Fruit fly (Drosophila melanogaster): ENCODE measurements around the gene ppk.

Gene ppk

DNA sequence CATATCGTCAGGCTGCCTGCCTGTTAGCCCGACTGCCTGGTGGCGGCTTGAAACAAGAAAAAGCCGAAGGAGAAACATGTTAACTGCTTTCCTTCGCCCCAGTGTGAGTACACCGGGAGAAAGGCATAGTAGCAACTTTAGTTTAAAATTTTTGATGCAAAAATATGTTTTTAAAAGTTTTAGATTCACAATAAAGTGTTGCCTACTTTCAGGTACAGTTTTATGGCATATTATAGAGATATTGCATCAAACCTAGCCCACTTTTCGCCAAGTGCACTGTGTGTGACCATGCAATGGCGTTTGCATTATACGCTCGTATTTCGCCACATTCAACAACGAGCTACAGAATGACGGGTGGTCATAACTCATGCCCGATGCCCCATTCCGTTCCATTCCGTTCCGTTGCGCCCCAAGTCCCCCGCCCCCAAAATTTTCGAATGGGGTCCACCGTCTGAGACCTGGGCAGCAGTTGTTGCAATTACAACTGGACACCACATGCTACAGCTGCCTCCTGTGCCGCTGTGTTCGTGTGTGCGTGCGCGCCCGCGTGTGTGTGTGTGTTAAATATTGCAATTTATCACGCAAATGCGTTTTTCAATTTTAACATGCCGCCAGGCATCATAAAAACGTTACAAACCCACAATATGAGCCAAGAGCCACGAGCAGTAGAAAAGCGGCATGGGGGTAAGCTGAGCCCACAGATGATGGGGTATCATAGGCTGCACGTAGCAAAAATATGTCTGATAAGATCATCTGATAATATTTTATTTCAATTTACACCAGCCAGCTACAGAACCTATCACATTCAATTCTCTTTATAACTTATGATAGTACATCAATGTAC, 10.8 kb downstream of the ppk start:
- peak; percentile 60 for TF ChIP-seq Pif1B (GFP tag; optimal IDR thresholded peaks at IDR 0.05)
- TF ChIP-seq D1 (tag; optimal IDR thresholded peaks at IDR 0.05): peak; percentile 66
- TF ChIP-seq CG17806 (tag; optimal IDR thresholded peaks at IDR 0.05): peak; percentile 94
- peak; percentile 79 for TF ChIP-seq CG13204 (GFP tag; optimal IDR thresholded peaks at IDR 0.05)
- peak; percentile 90 for TF ChIP-seq rn (GFP tag; IDR thresholded peaks at IDR 0.05)
- peak; percentile 97 for TF ChIP-seq CG4496 (GFP tag; IDR thresholded peaks at IDR 0.05)
- TF ChIP-seq CG10348 (GFP tag; IDR thresholded peaks at IDR 0.05): no peak; the same call in 1 of the 2 replicates
- peak; percentile 98 for TF ChIP-seq Pif1A (GFP tag; optimal IDR thresholded peaks at IDR 0.05)
- TF ChIP-seq fd96Ca (GFP tag; IDR thresholded peaks at IDR 0.05): peak; percentile 98
- TF ChIP-seq CG8301 (tag; optimal IDR thresholded peaks at IDR 0.05): peak; percentile 96
- TF ChIP-seq Ets98B (GFP tag; IDR thresholded peaks at IDR 0.05): peak; percentile 97
- peak; percentile 94 for TF ChIP-seq Snoo (tag; optimal IDR thresholded peaks at IDR 0.05)
- no peak for TF ChIP-seq EcR (GFP tag; optimal IDR thresholded peaks at IDR 0.05)
- peak; percentile 93 for TF ChIP-seq CG34367 (tag; optimal IDR thresholded peaks at IDR 0.05)
- TF ChIP-seq CG8159 (tag; optimal IDR thresholded peaks at IDR 0.05): peak; percentile 93
- TF ChIP-seq CG9948 (tag; optimal IDR thresholded peaks at IDR 0.05): peak; percentile 94
- TF ChIP-seq CG12605 (GFP tag; IDR thresholded peaks at IDR 0.05): peak; percentile 96
- TF ChIP-seq gl (tag; optimal IDR thresholded peaks at IDR 0.05): peak; percentile 91
- peak; percentile 90 for TF ChIP-seq CG15710 (tag; optimal IDR thresholded peaks at IDR 0.05)
- TF ChIP-seq CG14655 (GFP tag; optimal IDR thresholded peaks at IDR 0.05): peak; percentile 96
- TF ChIP-seq CG32121 (GFP tag; IDR thresholded peaks at IDR 0.05): peak; percentile 97

DNA sequence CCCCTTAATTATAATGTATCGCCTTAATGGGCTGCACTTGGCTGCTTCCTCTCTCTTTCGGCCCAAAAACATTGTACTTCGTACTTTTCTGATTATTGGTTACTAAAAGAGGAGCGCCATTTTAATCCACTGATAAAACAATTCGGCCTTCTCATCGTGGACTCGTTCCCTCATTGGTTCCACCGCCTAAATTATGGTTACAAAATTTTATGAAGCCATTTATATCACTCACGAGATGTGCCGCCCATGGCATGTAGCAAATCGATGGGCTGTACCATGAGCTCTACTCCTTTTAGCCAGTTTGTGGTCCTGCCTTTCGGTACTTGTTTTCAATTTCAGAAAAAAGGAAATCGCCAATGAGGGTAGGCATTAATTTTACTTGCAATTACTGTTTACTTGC, 12.1 kb downstream of the ppk start:
- TF ChIP-seq CG13204 (GFP tag; optimal IDR thresholded peaks at IDR 0.05): no peak
- no peak for TF ChIP-seq Pif1B (GFP tag; optimal IDR thresholded peaks at IDR 0.05)
- TF ChIP-seq CG8301 (tag; optimal IDR thresholded peaks at IDR 0.05): no peak
- TF ChIP-seq Pif1A (GFP tag; optimal IDR thresholded peaks at IDR 0.05): no peak
- TF ChIP-seq CG14655 (GFP tag; optimal IDR thresholded peaks at IDR 0.05): no peak
- no peak for TF ChIP-seq CG17806 (tag; optimal IDR thresholded peaks at IDR 0.05)
- TF ChIP-seq CG8159 (tag; optimal IDR thresholded peaks at IDR 0.05): no peak
- no peak for TF ChIP-seq D1 (tag; optimal IDR thresholded peaks at IDR 0.05)
- TF ChIP-seq gl (tag; optimal IDR thresholded peaks at IDR 0.05): no peak
- no peak for TF ChIP-seq EcR (GFP tag; optimal IDR thresholded peaks at IDR 0.05)
- no peak for TF ChIP-seq CG32121 (GFP tag; IDR thresholded peaks at IDR 0.05)
- TF ChIP-seq CG15710 (tag; optimal IDR thresholded peaks at IDR 0.05): no peak
- TF ChIP-seq CG4496 (GFP tag; IDR thresholded peaks at IDR 0.05): no peak
- TF ChIP-seq Snoo (tag; optimal IDR thresholded peaks at IDR 0.05): no peak
- no peak for TF ChIP-seq fd96Ca (GFP tag; IDR thresholded peaks at IDR 0.05)
- TF ChIP-seq Ets98B (GFP tag; IDR thresholded peaks at IDR 0.05): no peak

DNA sequence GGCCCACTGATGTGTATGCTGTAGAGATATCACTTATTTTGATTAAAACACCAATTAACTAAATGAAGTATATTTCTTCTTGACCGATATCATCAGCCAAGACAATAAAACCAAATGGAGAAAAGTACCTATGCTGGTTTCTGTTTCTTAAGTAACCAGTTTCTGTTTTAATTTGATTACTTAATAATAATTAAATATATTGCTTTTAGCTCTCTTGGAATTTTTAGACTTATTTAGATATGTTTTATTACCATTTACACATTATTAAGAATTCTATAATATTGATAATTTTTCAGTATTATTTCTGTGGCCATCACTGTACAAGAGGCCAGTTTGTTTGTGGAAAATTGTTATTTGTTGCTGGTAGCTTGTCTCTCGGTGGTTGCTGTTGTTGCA, 13.7 kb downstream of the ppk start:
- TF ChIP-seq CG9948 (tag; optimal IDR thresholded peaks at IDR 0.05) (peak; percentile 75), rn (GFP tag; IDR thresholded peaks at IDR 0.05) (0 out of 2 replicates have a peak, but pooled peaks have one; percentile 30), CG13204 (GFP tag; optimal IDR thresholded peaks at IDR 0.05) (peak; percentile 20), CG32121 (GFP tag; IDR thresholded peaks at IDR 0.05) (peak; percentile 55), fd96Ca (GFP tag; IDR thresholded peaks at IDR 0.05) (no peak), Snoo (tag; optimal IDR thresholded peaks at IDR 0.05) (peak; percentile 63), CG14655 (GFP tag; optimal IDR thresholded peaks at IDR 0.05) (peak; percentile 91), D1 (tag; optimal IDR thresholded peaks at IDR 0.05) (peak; percentile 25), CG8301 (tag; optimal IDR thresholded peaks at IDR 0.05) (peak; percentile 85), CG12605 (GFP tag; IDR thresholded peaks at IDR 0.05) (no peak), gl (tag; optimal IDR thresholded peaks at IDR 0.05) (no peak), CG34367 (tag; optimal IDR thresholded peaks at IDR 0.05) (peak; percentile 60), CG8159 (tag; optimal IDR thresholded peaks at IDR 0.05) (peak; percentile 80), Pif1A (GFP tag; optimal IDR thresholded peaks at IDR 0.05) (peak; percentile 37), Pif1B (GFP tag; optimal IDR thresholded peaks at IDR 0.05) (peak; percentile 80), CG4496 (GFP tag; IDR thresholded peaks at IDR 0.05) (peak; percentile 72), CG15710 (tag; optimal IDR thresholded peaks at IDR 0.05) (no peak), Ets98B (GFP tag; IDR thresholded peaks at IDR 0.05) (no peak; the same call in 1 of the 2 replicates), CG10348 (GFP tag; IDR thresholded peaks at IDR 0.05) (0 out of 2 replicates have a peak, but pooled peaks have one; percentile 6), CG17806 (tag; optimal IDR thresholded peaks at IDR 0.05) (peak; percentile 69), EcR (GFP tag; optimal IDR thresholded peaks at IDR 0.05) (no peak)

DNA sequence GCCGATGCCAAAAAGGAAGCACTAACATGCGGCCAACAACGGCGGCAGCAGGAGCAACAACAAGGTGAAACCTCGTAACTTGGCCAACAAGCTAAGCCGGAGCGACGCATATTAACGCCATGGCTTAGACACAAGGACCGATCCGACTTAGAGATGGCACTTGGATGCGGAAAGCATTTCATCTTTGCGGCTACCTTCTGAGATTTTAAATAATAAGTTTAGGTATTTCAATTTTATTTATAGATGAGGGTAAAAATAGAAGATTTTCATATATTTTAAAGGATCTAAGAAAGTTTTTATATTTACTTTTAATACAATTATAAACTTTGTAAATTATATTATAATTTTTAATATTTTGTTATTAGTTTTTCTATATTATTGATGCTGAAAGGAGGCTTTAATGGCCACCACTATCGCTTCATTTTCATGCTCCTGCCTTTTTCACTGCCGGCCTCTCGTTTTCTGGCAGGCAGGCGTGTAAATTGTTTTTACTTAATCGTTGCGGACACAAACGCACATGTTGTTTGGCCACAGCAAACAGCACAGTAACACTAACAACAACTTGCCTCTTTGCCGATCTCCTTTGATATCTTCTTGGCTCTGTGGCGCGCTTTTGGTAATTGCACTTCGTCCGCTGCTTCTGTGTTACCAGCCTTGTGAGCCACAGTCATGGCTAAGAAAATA, 14.2 kb downstream of the ppk start:
- peak; percentile 33 for TF ChIP-seq CG15710 (tag; optimal IDR thresholded peaks at IDR 0.05)
- TF ChIP-seq CG34367 (tag; optimal IDR thresholded peaks at IDR 0.05): peak; percentile 22
- TF ChIP-seq EcR (GFP tag; optimal IDR thresholded peaks at IDR 0.05): no peak
- peak; percentile 33 for TF ChIP-seq CG17806 (tag; optimal IDR thresholded peaks at IDR 0.05)
- TF ChIP-seq CG14655 (GFP tag; optimal IDR thresholded peaks at IDR 0.05): peak; percentile 39
- no peak for TF ChIP-seq CG13204 (GFP tag; optimal IDR thresholded peaks at IDR 0.05)
- TF ChIP-seq Pif1B (GFP tag; optimal IDR thresholded peaks at IDR 0.05): peak; percentile 2
- peak; percentile 12 for TF ChIP-seq Ets98B (GFP tag; IDR thresholded peaks at IDR 0.05)
- TF ChIP-seq D1 (tag; optimal IDR thresholded peaks at IDR 0.05): no peak
- TF ChIP-seq CG10348 (GFP tag; IDR thresholded peaks at IDR 0.05): 0 out of 2 replicates have a peak, but pooled peaks have one; percentile 31
- TF ChIP-seq rn (GFP tag; IDR thresholded peaks at IDR 0.05): no peak
- TF ChIP-seq CG8159 (tag; optimal IDR thresholded peaks at IDR 0.05): no peak
- TF ChIP-seq CG8301 (tag; optimal IDR thresholded peaks at IDR 0.05): peak; percentile 26
- TF ChIP-seq CG4496 (GFP tag; IDR thresholded peaks at IDR 0.05): no peak
- TF ChIP-seq fd96Ca (GFP tag; IDR thresholded peaks at IDR 0.05): peak; percentile 28; the same call in 1 of the 3 replicates
- no peak for TF ChIP-seq Snoo (tag; optimal IDR thresholded peaks at IDR 0.05)
- no peak for TF ChIP-seq CG12605 (GFP tag; IDR thresholded peaks at IDR 0.05)
- TF ChIP-seq CG32121 (GFP tag; IDR thresholded peaks at IDR 0.05): peak; percentile 46; the same call in 1 of the 2 replicates
- peak; percentile 7 for TF ChIP-seq Pif1A (GFP tag; optimal IDR thresholded peaks at IDR 0.05)
- TF ChIP-seq gl (tag; optimal IDR thresholded peaks at IDR 0.05): no peak
- TF ChIP-seq CG9948 (tag; optimal IDR thresholded peaks at IDR 0.05): peak; percentile 43
